Fruit fly (Drosophila melanogaster) whole organism, embryonic: ENCODE data around the gene Psf2.

Source experiments
- Atf3 ChIP-seq: fragments of 200-800 bp; sonication (Bioruptor generic); optimal IDR thresholded peaks from 3 replicates; lab custom pipeline; 2016; ENCODE audit warnings: missing biosample characterization, missing genetic modification characterization
- Bteb2 ChIP-seq: fragments of 200-800 bp; sonication (Bioruptor generic); optimal IDR thresholded peaks from 2 replicates; lab custom pipeline; 2016; ENCODE audit warnings: missing biosample characterization, missing genetic modification characterization
- CG11695 ChIP-seq: fragments of 200-800 bp; sonication (Bioruptor generic); IDR thresholded peaks from 3 replicates; pipeline ENCODE4 v1.3.6; 2022; ENCODE audit warnings: missing biosample characterization, missing genetic modification characterization
- CG12391 ChIP-seq: fragments of 200-800 bp; sonication (Bioruptor generic); optimal IDR thresholded peaks from 3 replicates; lab custom pipeline; 2018; ENCODE audit warnings: missing biosample characterization, mild to moderate bottlenecking, missing genetic modification characterization, moderate library complexity
- CG12659 ChIP-seq: fragments of 200-800 bp; sonication (Bioruptor generic); optimal IDR thresholded peaks from 3 replicates; lab custom pipeline; 2017; ENCODE audit warnings: mild to moderate bottlenecking, missing biosample characterization, missing genetic modification reagents, missing genetic modification characterization
- CG13287 ChIP-seq: fragments of 200-800 bp; sonication (Bioruptor generic); IDR thresholded peaks from 2 replicates; pipeline ENCODE4 v1.3.6; 2022; ENCODE audit warnings: missing biosample characterization, missing genetic modification characterization; ENCODE audit not compliant: partially characterized antibody
- CG14860 ChIP-seq: fragments of 200-800 bp; sonication (Bioruptor generic); IDR thresholded peaks from 3 replicates; pipeline ENCODE4 v1.3.6; 2022; ENCODE audit warnings: missing biosample characterization, missing genetic modification characterization; ENCODE audit not compliant: partially characterized antibody
- CG17802 ChIP-seq: fragments of 200-800 bp; sonication (Bioruptor generic); optimal IDR thresholded peaks from 2 replicates; lab custom pipeline; 2018; ENCODE audit warnings: missing biosample characterization, mild to moderate bottlenecking, missing genetic modification characterization, moderate library complexity
- CG2712 ChIP-seq: fragments of 200-800 bp; optimal IDR thresholded peaks from 3 replicates; lab custom pipeline; 2019; ENCODE audit warnings: missing biosample characterization, mild to moderate bottlenecking, missing genetic modification characterization, moderate library complexity
- CG30020 ChIP-seq: fragments of 200-800 bp; optimal IDR thresholded peaks from 2 replicates; lab custom pipeline; 2019; ENCODE audit warnings: missing biosample characterization, mild to moderate bottlenecking, missing genetic modification characterization, moderate library complexity
- CG3281 ChIP-seq: fragments of 200-800 bp; sonication (Bioruptor generic); optimal IDR thresholded peaks from 3 replicates; lab custom pipeline; 2017; ENCODE audit warnings: missing biosample characterization, mild to moderate bottlenecking, missing genetic modification characterization
- CG34224 ChIP-seq: fragments of 200-800 bp; sonication (Bioruptor generic); IDR thresholded peaks from 3 replicates; pipeline ENCODE4 v1.3.6; 2022; ENCODE audit warnings: missing biosample characterization, missing genetic modification characterization; ENCODE audit not compliant: partially characterized antibody
- CG3726 ChIP-seq: fragments of 200-800 bp; sonication (Bioruptor generic); IDR thresholded peaks from 3 replicates; pipeline ENCODE4, ENCODE4 v1.3.6; 2022; ENCODE audit warnings: missing biosample characterization, missing genetic modification characterization
- CG3847 ChIP-seq: fragments of 200-800 bp; sonication (Bioruptor generic); IDR thresholded peaks from 2 replicates; pipeline ENCODE4 v1.3.6; 2022; ENCODE audit warnings: missing biosample characterization, missing genetic modification characterization
- CG4360 ChIP-seq: fragments of 200-800 bp; sonication (Bioruptor generic); IDR thresholded peaks from 2 replicates; pipeline ENCODE4 v1.3.6; 2022; ENCODE audit warnings: missing biosample characterization, missing genetic modification characterization
- CG4404 ChIP-seq: fragments of 200-800 bp; sonication (Bioruptor generic); IDR thresholded peaks from 2 replicates; pipeline ENCODE4 v1.3.6; 2022; ENCODE audit warnings: missing biosample characterization, missing genetic modification characterization
- CG6654 ChIP-seq: fragments of 200-800 bp; sonication (Bioruptor generic); optimal IDR thresholded peaks from 2 replicates; lab custom pipeline; 2017; ENCODE audit warnings: missing biosample characterization, mild to moderate bottlenecking, missing genetic modification characterization
- CG6791 ChIP-seq: fragments of 200-800 bp; sonication (Bioruptor generic); IDR thresholded peaks from 3 replicates; pipeline ENCODE4 v1.3.6; 2022; ENCODE audit warnings: missing biosample characterization, missing genetic modification characterization; ENCODE audit not compliant: partially characterized antibody
- CG7928 ChIP-seq: fragments of 200-800 bp; sonication (Bioruptor generic); optimal IDR thresholded peaks from 2 replicates; lab custom pipeline; 2017; ENCODE audit warnings: missing biosample characterization, mild to moderate bottlenecking, missing genetic modification characterization
- CrebB ChIP-seq: fragments of 200-800 bp; sonication (Bioruptor generic); optimal IDR thresholded peaks from 3 replicates; lab custom pipeline; 2018; ENCODE audit warnings: missing biosample characterization, mild to moderate bottlenecking, missing genetic modification characterization
- Dref ChIP-seq: fragments of 200-800 bp; sonication (Bioruptor generic); IDR thresholded peaks from 2 replicates; pipeline ENCODE4 v1.3.6; 2022; ENCODE audit warnings: missing biosample characterization, missing genetic modification characterization
- Drgx ChIP-seq: fragments of 200-800 bp; sonication (Bioruptor generic); IDR thresholded peaks from 2 replicates; pipeline ENCODE4 v1.3.6; 2022; ENCODE audit warnings: missing biosample characterization, missing genetic modification characterization
- E2f2 ChIP-seq: fragments of 200-800 bp; sonication (Bioruptor generic); IDR thresholded peaks from 2 replicates; pipeline ENCODE4 v1.3.6; 2022; ENCODE audit warnings: missing biosample characterization, missing genetic modification characterization
- Eip74EF ChIP-seq, 2 experiments: fragments of 200-800 bp in 1 of 2; fragments of >200 bp in 1 of 2; sonication (Bioruptor generic) in 1 of 2; optimal IDR thresholded peaks; 2 replicates each; lab custom pipeline; 2017 to 2019; ENCODE audit warnings: missing biosample characterization in 2 of 2, missing genetic modification characterization in 2 of 2, mild to moderate bottlenecking in 1 of 2, moderate library complexity in 1 of 2
- Hr51 ChIP-seq, 2 experiments: fragments of 200-800 bp; sonication (Bioruptor generic); optimal IDR thresholded peaks; 2 replicates in 1 of 2; 3 replicates in 1 of 2; lab custom pipeline; 2016 to 2018; ENCODE audit warnings: missing biosample characterization in 2 of 2, missing genetic modification characterization in 2 of 2, mild to moderate bottlenecking in 1 of 2, moderate library complexity in 1 of 2
- MBD-R2 ChIP-seq: fragments of 200-800 bp; sonication (Bioruptor generic); IDR thresholded peaks from 2 replicates; pipeline ENCODE4 v1.3.6; 2022; ENCODE audit warnings: missing biosample characterization, missing genetic modification characterization
- Med ChIP-seq: fragments of 200-800 bp; sonication (Bioruptor generic); peaks from one replicate; lab custom pipeline; 2016; ENCODE audit warnings: missing biosample characterization, missing genetic modification characterization, mild to moderate bottlenecking, inconsistent platforms, moderate library complexity
- Myb ChIP-seq: fragments of 200-800 bp; sonication (Bioruptor generic); optimal IDR thresholded peaks from 2 replicates; lab custom pipeline; 2016; ENCODE audit warnings: missing biosample characterization, missing genetic modification characterization
- Neu2 ChIP-seq: fragments of 200-800 bp; sonication (Bioruptor generic); optimal IDR thresholded peaks from 3 replicates; lab custom pipeline; 2016; ENCODE audit warnings: missing biosample characterization, missing genetic modification characterization, borderline replicate concordance
- Opbp ChIP-seq: fragments of 200-800 bp; sonication (Bioruptor generic); IDR thresholded peaks from 3 replicates; pipeline ENCODE4 v1.3.6; 2022; ENCODE audit warnings: missing biosample characterization, missing genetic modification characterization; ENCODE audit not compliant: partially characterized antibody
- Scr ChIP-seq: fragments of 200-800 bp; sonication (Bioruptor generic); IDR thresholded peaks from 2 replicates; pipeline ENCODE4 v1.3.6; 2022; ENCODE audit warnings: missing biosample characterization, missing genetic modification characterization; ENCODE audit not compliant: partially characterized antibody
- amos ChIP-seq: fragments of 200-800 bp; sonication (Bioruptor generic); IDR thresholded peaks from 2 replicates; pipeline ENCODE4 v1.3.6; 2022; ENCODE audit warnings: missing biosample characterization, missing genetic modification characterization; ENCODE audit not compliant: partially characterized antibody
- ash1 ChIP-seq: fragments of 200-800 bp; sonication (Bioruptor generic); optimal IDR thresholded peaks from 2 replicates; lab custom pipeline; 2018; ENCODE audit warnings: missing biosample characterization, mild to moderate bottlenecking, missing genetic modification characterization
- ci ChIP-seq: fragments of 200-800 bp; sonication (Bioruptor generic); IDR thresholded peaks from 3 replicates; pipeline ENCODE4 v1.3.6; 2022; ENCODE audit warnings: missing biosample characterization, missing genetic modification characterization
- dm ChIP-seq: fragments of 200-800 bp; sonication (Bioruptor generic); optimal IDR thresholded peaks from 3 replicates; lab custom pipeline; 2016; ENCODE audit warnings: missing biosample characterization, missing genetic modification characterization
- gem ChIP-seq: fragments of 200-800 bp; sonication (Bioruptor generic); optimal IDR thresholded peaks from 2 replicates; lab custom pipeline; 2019; ENCODE audit warnings: missing biosample characterization, mild to moderate bottlenecking, missing genetic modification characterization, moderate library complexity
- gro ChIP-seq: fragments of 200-800 bp; sonication (Bioruptor generic); optimal IDR thresholded peaks from 2 replicates; lab custom pipeline; 2016; ENCODE audit warnings: missing biosample characterization, missing genetic modification characterization
- nerfin-2 ChIP-seq: fragments of 200-800 bp; sonication (Bioruptor generic); IDR thresholded peaks from 2 replicates; pipeline ENCODE4 v1.3.6; 2022; ENCODE audit warnings: missing biosample characterization, missing genetic modification characterization; ENCODE audit not compliant: partially characterized antibody
- nmo ChIP-seq: fragments of 200-800 bp; sonication (Bioruptor generic); optimal IDR thresholded peaks from 2 replicates; lab custom pipeline; 2018; ENCODE audit warnings: missing biosample characterization, mild to moderate bottlenecking, missing genetic modification characterization, moderate library complexity
- pan ChIP-seq, 4 experiments: fragments of >200 bp in 3 of 4; fragments of 200-800 bp in 1 of 4; sonication (Bioruptor generic) in 1 of 4; optimal IDR thresholded peaks in 3 of 4; IDR thresholded peaks in 1 of 4; 2 replicates each; pipeline versions ENCODE4 v1.3.6 to Lab custom; 2017 to 2022; ENCODE audit warnings: missing biosample characterization in 2 of 4, missing genetic modification characterization in 2 of 4, mixed read lengths in 1 of 4
- ranshi ChIP-seq: fragments of 200-800 bp; sonication (Bioruptor generic); IDR thresholded peaks from 2 replicates; pipeline ENCODE4 v1.3.6; 2022; ENCODE audit warnings: missing biosample characterization, missing genetic modification characterization
- sima ChIP-seq: fragments of 200-800 bp; sonication (Bioruptor generic); optimal IDR thresholded peaks from 2 replicates; lab custom pipeline; 2016; ENCODE audit warnings: missing biosample characterization, missing genetic modification characterization
- sna ChIP-seq: fragments of 200-800 bp; sonication (Bioruptor generic); IDR thresholded peaks from 2 replicates; pipeline ENCODE4 v1.3.6; 2022; ENCODE audit warnings: missing biosample characterization, missing genetic modification characterization; ENCODE audit not compliant: partially characterized antibody
- stwl ChIP-seq: fragments of 200-800 bp; sonication (Bioruptor generic); optimal IDR thresholded peaks from 3 replicates; lab custom pipeline; 2018; ENCODE audit warnings: missing biosample characterization, mild to moderate bottlenecking, missing genetic modification characterization, moderate library complexity
- unc-4 ChIP-seq: fragments of 200-800 bp; sonication (Bioruptor generic); IDR thresholded peaks from 2 replicates; pipeline ENCODE4 v1.3.6; 2022; ENCODE audit warnings: missing biosample characterization, missing genetic modification characterization; ENCODE audit not compliant: partially characterized antibody
- wdn ChIP-seq: fragments of 200-800 bp; sonication (Bioruptor generic); IDR thresholded peaks from 2 replicates; pipeline ENCODE4 v1.3.6; 2022; ENCODE audit warnings: missing biosample characterization, missing genetic modification characterization
- zf30C ChIP-seq: fragments of 200-800 bp; sonication (Bioruptor generic); optimal IDR thresholded peaks from 3 replicates; lab custom pipeline; 2018; ENCODE audit warnings: missing biosample characterization, mild to moderate bottlenecking, missing genetic modification characterization

Gene Psf2

DNA sequence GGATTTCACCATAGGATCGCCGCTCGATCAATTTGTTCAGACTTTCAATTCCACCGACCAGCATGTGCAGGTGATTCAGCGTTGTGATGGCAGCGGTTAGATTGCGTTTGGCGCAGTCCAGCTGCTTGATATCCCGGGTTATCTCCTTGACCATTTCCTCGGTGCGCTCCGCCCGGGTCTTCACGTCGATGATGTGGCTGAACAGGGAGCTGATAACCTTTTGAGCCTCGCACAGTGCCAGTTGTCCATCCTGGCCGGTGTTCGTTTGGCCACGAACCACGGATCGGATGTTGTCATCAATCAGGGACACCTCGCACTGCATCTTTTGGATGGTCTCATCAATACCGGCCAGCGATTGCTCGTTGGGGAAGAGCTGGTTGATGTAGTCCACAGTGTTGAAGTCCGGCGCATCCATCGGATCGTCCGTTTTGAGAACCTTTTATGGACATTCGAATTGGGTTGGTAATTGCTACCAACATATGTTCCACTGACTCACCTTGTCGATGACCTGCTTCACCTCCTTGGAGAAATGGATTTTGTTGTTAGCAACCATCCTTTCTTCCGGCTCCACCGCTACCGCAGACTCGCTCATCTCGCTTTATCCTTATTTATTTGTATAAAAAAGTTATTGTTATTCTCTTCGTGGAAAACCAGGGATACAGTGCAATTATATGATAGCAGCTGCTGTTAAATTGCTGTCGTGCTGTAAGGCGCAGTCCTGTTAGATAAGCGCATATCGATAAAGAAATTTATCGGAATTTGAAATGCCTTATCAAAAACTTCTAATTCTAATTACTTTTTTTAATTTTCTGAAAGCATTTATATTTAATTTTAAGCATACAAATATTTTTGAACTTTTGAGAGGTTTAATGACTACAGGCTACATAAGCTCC, 1.5 kb downstream of the Psf2 start, which contains the start of gene Vps53 (continued):
- TF ChIP-seq ash1 (GFP tag; lab: Kevin White, UChicago) (no peak), Neu2 (GFP tag; lab: Kevin White, UChicago) (no peak), gem (no peak), Hr51 (GFP tag; optimal IDR thresholded peaks at IDR 0.05; lab: Kevin White, UChicago) (no peak), Drgx (GFP tag; lab: Robert Waterston, UW) (no peak), CG13287 (peak; percentile 61), E2f2 (GFP tag; lab: Robert Waterston, UW) (peak; percentile 87), sima (GFP tag; lab: Kevin White, UChicago) (no peak), CG34224 (GFP tag; lab: Robert Waterston, UW) (0 out of 3 replicates have a peak, but pooled peaks have one; percentile 28), CG6791 (no peak), CG2712 (tag; lab: Kevin White, UChicago) (no peak), gro (no peak), Myb (peak; percentile 7), amos (GFP tag; lab: Robert Waterston, UW) (peak; percentile 30; the same call in 1 of the 2 replicates), CG12659 (GFP tag; lab: Kevin White, UChicago) (no peak), dm (GFP tag; lab: Kevin White, UChicago) (no peak), ranshi (GFP tag; lab: Robert Waterston, UW) (no peak), CG17802 (tag; lab: Kevin White, UChicago) (no peak), ci (GFP tag; lab: Robert Waterston, UW) (no peak), CG30020 (no peak), wdn (no peak), Eip74EF (GFP tag; optimal IDR thresholded peaks at IDR 0.05; lab: Kevin White, UChicago) (no peak), pan (optimal IDR thresholded peaks at IDR 0.05; lab: Kevin White, UChicago) (no peak), pan (GFP tag; optimal IDR thresholded peaks at IDR 0.05 in 1 of 2, IDR thresholded peaks at IDR 0.05 in 1 of 2) (no peak), CG3847 (GFP tag; lab: Robert Waterston, UW) (no peak), CG6654 (no peak)

DNA sequence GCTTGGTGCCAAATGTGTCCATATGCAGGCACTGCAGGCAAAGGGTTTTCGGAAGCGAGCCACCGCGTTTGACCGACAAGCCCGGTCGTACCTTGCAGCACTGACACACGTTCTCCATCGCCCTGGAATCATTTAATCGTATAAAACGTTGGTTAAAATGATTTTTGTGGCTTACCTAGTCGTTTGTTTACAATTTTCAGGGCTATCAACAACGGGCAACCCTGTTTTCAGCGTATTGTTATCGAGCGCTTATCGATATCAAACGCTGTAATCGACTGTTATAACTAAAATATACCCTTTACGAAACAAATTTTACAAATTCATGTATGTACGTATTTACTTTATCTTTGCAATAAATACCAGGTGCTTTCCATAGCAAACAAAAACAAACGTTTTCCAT, 4.6 kb downstream of the Psf2 start, which contains the start of gene CG17612:
CG17612 (minus strand) TSS at position 214 of the 400 bp plus-strand sequence.
- TF ChIP-seq Bteb2 (GFP tag; lab: Kevin White, UChicago) (no peak), CG3726 (GFP tag; lab: Robert Waterston, UW) (no peak), MBD-R2 (GFP tag; lab: Robert Waterston, UW) (peak; percentile 92), amos (GFP tag; lab: Robert Waterston, UW) (peak; percentile 56; the same call in 1 of the 2 replicates), CG11695 (GFP tag; lab: Robert Waterston, UW) (no peak), CrebB (no peak), CG4360 (GFP tag; lab: Robert Waterston, UW) (no peak), sna (peak; percentile 58), CG14860 (GFP tag; lab: Robert Waterston, UW) (peak; percentile 72), Dref (GFP tag; lab: Robert Waterston, UW) (peak; percentile 85), zf30C (GFP tag; lab: Kevin White, UChicago) (no peak), nmo (GFP tag; lab: Kevin White, UChicago) (peak; percentile 7), CG3281 (GFP tag; lab: Kevin White, UChicago) (peak; percentile 61), Med (GFP tag; lab: Kevin White, UChicago) (peak; percentile 62), CG4404 (no peak), stwl (tag; lab: Kevin White, UChicago) (peak; percentile 89), nerfin-2 (GFP tag; lab: Robert Waterston, UW) (peak; percentile 65; the same call in 1 of the 2 replicates), CG12391 (tag; lab: Kevin White, UChicago) (no peak), unc-4 (GFP tag; lab: Robert Waterston, UW) (peak; percentile 62), Atf3 (GFP tag; lab: Kevin White, UChicago) (no peak), Opbp (GFP tag; lab: Robert Waterston, UW) (peak; percentile 79; the same call in 2 of the 3 replicates), CG7928 (GFP tag; lab: Kevin White, UChicago) (peak; percentile 91), Scr (GFP tag; lab: Robert Waterston, UW) (peak; percentile 67)
